Worm (Caenorhabditis elegans) whole organism, L4 larva: Measurements from ENCODE around the gene sra-31.

Experiments
- F10B5.3 ChIP-seq: sonication (generic microtip); optimal IDR thresholded peaks from 2 replicates; lab custom pipeline; 2016; ENCODE audit warnings: mild to moderate bottlenecking, missing genetic modification characterization, missing compliant biosample characterization
- F26F4.8 ChIP-seq: fragments of 200-800 bp; sonication (Bioruptor generic); conservative IDR thresholded peaks from 2 replicates; pipeline ENCODE4 v1.3.6; 2022; ENCODE audit warnings: missing genetic modification characterization, missing compliant biosample characterization
- F49E8.2 ChIP-seq: sonication (generic microtip); optimal IDR thresholded peaks from 2 replicates; lab custom pipeline; 2016; ENCODE audit warnings: missing compliant biosample characterization, mild to moderate bottlenecking, missing genetic modification characterization, borderline replicate concordance
- T20F7.1 ChIP-seq: fragments of 200-800 bp; sonication (Bioruptor generic); optimal IDR thresholded peaks from 2 replicates; lab custom pipeline; 2018; ENCODE audit warnings: mild to moderate bottlenecking, missing genetic modification characterization, missing compliant biosample characterization
- Y105C5A.15 ChIP-seq: fragments of 200-800 bp; sonication (Bioruptor generic); IDR thresholded peaks from 2 replicates; pipeline ENCODE4 v1.3.6; 2022; ENCODE audit warnings: missing genetic modification characterization, missing compliant biosample characterization
- Y48G9A.11 ChIP-seq: fragments of 200-800 bp; sonication (Bioruptor generic); IDR thresholded peaks from 2 replicates; pipeline ENCODE4 v1.3.6; 2022; ENCODE audit warnings: missing genetic modification reagents, missing genetic modification characterization, missing compliant biosample characterization
- Y75B8A.6 ChIP-seq: fragments of 200-800 bp; sonication (Bioruptor generic); IDR thresholded peaks from 2 replicates; pipeline ENCODE4 v1.3.6; 2022; ENCODE audit warnings: missing genetic modification reagents, missing genetic modification characterization, missing compliant biosample characterization
- ZK337.2 ChIP-seq: fragments of 200-800 bp; sonication (Bioruptor generic); IDR thresholded peaks from 2 replicates; pipeline ENCODE4 v1.3.6; 2022; ENCODE audit warnings: missing genetic modification reagents, missing genetic modification characterization, missing compliant biosample characterization
- aly-2 ChIP-seq: sonication (generic microtip); optimal IDR thresholded peaks from 2 replicates; lab custom pipeline; 2018; ENCODE audit warnings: missing biosample characterization, missing genetic modification characterization
- attf-4 ChIP-seq: sonication (generic microtip); optimal IDR thresholded peaks from 3 replicates; lab custom pipeline; 2017; ENCODE audit warnings: missing biosample characterization, missing genetic modification characterization
- ceh-62 ChIP-seq: sonication (generic microtip); optimal IDR thresholded peaks from 2 replicates; lab custom pipeline; 2017; ENCODE audit warnings: missing biosample characterization, missing genetic modification characterization
- ceh-82 ChIP-seq: sonication (generic microtip); optimal IDR thresholded peaks from 2 replicates; lab custom pipeline; 2017; ENCODE audit warnings: missing biosample characterization, missing genetic modification characterization
- cey-2 ChIP-seq: sonication (generic microtip); optimal IDR thresholded peaks from 3 replicates; lab custom pipeline; 2017; ENCODE audit warnings: missing genetic modification characterization, mild to moderate bottlenecking, missing compliant biosample characterization, antibody characterized with exemption, borderline replicate concordance; ENCODE audit not compliant: insufficient read depth
- daf-8 ChIP-seq: fragments of 200-800 bp; sonication (Bioruptor generic); IDR thresholded peaks from 2 replicates; pipeline ENCODE4 v1.3.6; 2022; ENCODE audit warnings: missing genetic modification characterization, missing compliant biosample characterization
- dmd-8 ChIP-seq: fragments of 200-800 bp; sonication (Bioruptor generic); IDR thresholded peaks from 2 replicates; pipeline ENCODE4 v1.3.6; 2022; ENCODE audit warnings: missing genetic modification characterization, missing compliant biosample characterization
- dmd-9 ChIP-seq: fragments of 200-800 bp; sonication (Bioruptor generic); IDR thresholded peaks from 2 replicates; pipeline ENCODE4 v1.3.6; 2022; ENCODE audit warnings: missing genetic modification reagents, missing genetic modification characterization, missing compliant biosample characterization
- dpl-1 ChIP-seq: fragments of 150-350 bp; optimal IDR thresholded peaks from 2 replicates; lab custom pipeline; 2014; ENCODE audit warnings: missing biosample characterization, missing genetic modification reagents, missing genetic modification characterization
- egl-27 ChIP-seq: sonication (generic microtip); optimal IDR thresholded peaks from 3 replicates; lab custom pipeline; 2017; ENCODE audit warnings: missing biosample characterization, missing genetic modification reagents, missing genetic modification characterization
- fos-1 ChIP-seq: fragments of 150-350 bp; optimal IDR thresholded peaks from 2 replicates; lab custom pipeline; 2014; ENCODE audit warnings: missing biosample characterization, missing genetic modification characterization
- gei-8 ChIP-seq: fragments of 200-800 bp; sonication (Bioruptor generic); optimal IDR thresholded peaks from 2 replicates; lab custom pipeline; 2018; ENCODE audit warnings: mild to moderate bottlenecking, missing genetic modification characterization, missing compliant biosample characterization
- hlh-11 ChIP-seq: fragments of 200-800 bp; sonication (Bioruptor generic); optimal IDR thresholded peaks from 2 replicates; lab custom pipeline; 2018; ENCODE audit warnings: mild to moderate bottlenecking, missing genetic modification characterization, missing compliant biosample characterization
- jun-1 ChIP-seq: fragments of 150-350 bp; optimal IDR thresholded peaks from 2 replicates; lab custom pipeline; 2014; ENCODE audit warnings: missing biosample characterization, missing genetic modification reagents, missing genetic modification characterization
- lin-13 ChIP-seq: fragments of 150-350 bp; optimal IDR thresholded peaks from 2 replicates; lab custom pipeline; 2014; ENCODE audit warnings: missing biosample characterization, missing genetic modification reagents, missing genetic modification characterization
- lir-3 ChIP-seq: sonication (generic microtip); optimal IDR thresholded peaks from 2 replicates; lab custom pipeline; 2016; ENCODE audit warnings: mild to moderate bottlenecking, missing genetic modification characterization, missing compliant biosample characterization
- madf-5 ChIP-seq, 2 experiments: fragments of 200-800 bp; sonication (Bioruptor generic); IDR thresholded peaks; 2 replicates each; pipeline ENCODE4 v1.3.6; 2022; ENCODE audit warnings: missing compliant biosample characterization in 2 of 2, missing genetic modification characterization in 2 of 2
- mdl-1 ChIP-seq, 2 experiments: fragments of 150-350 bp in 1 of 2; sonication (generic microtip) in 1 of 2; optimal IDR thresholded peaks; 2 replicates each; lab custom pipeline; 2014 to 2017; ENCODE audit warnings: missing biosample characterization in 2 of 2, missing genetic modification characterization in 2 of 2
- mdt-29 ChIP-seq: fragments of 200-800 bp; sonication (Bioruptor generic); IDR thresholded peaks from 2 replicates; pipeline ENCODE4 v1.3.6; 2022; ENCODE audit warnings: missing genetic modification reagents, missing genetic modification characterization, missing compliant biosample characterization
- mep-1 ChIP-seq: fragments of 150-350 bp; sonication (generic microtip); optimal IDR thresholded peaks from 3 replicates; lab custom pipeline; 2014; ENCODE audit warnings: missing biosample characterization, missing genetic modification characterization
- mxl-2 ChIP-seq: fragments of 200-800 bp; sonication (Bioruptor generic); conservative IDR thresholded peaks from 2 replicates; pipeline ENCODE4 v1.3.6; 2022; ENCODE audit warnings: missing genetic modification reagents, missing genetic modification characterization, missing compliant biosample characterization
- mxl-3 ChIP-seq: fragments of 200-800 bp; sonication (Bioruptor generic); optimal IDR thresholded peaks from 2 replicates; lab custom pipeline; 2018; ENCODE audit warnings: mild to moderate bottlenecking, missing genetic modification characterization, missing compliant biosample characterization
- nhr-102 ChIP-seq: sonication (generic microtip); optimal IDR thresholded peaks from 2 replicates; lab custom pipeline; 2016; ENCODE audit warnings: mild to moderate bottlenecking, missing genetic modification characterization, moderate library complexity, missing compliant biosample characterization
- nhr-11 ChIP-seq: fragments of 150-350 bp; optimal IDR thresholded peaks from 2 replicates; lab custom pipeline; 2014; ENCODE audit warnings: missing biosample characterization, missing genetic modification characterization
- nhr-111 ChIP-seq: fragments of 200-800 bp; sonication (Bioruptor generic); optimal IDR thresholded peaks from 2 replicates; lab custom pipeline; 2018; ENCODE audit warnings: mild to moderate bottlenecking, missing genetic modification characterization, missing compliant biosample characterization
- nhr-41 ChIP-seq: fragments of 200-800 bp; sonication (Bioruptor generic); IDR thresholded peaks from 2 replicates; pipeline ENCODE4 v1.3.6; 2022; ENCODE audit warnings: missing genetic modification reagents, missing genetic modification characterization, missing compliant biosample characterization
- nhr-48 ChIP-seq: sonication (generic microtip); optimal IDR thresholded peaks from 2 replicates; lab custom pipeline; 2016; ENCODE audit warnings: mild to moderate bottlenecking, missing genetic modification characterization, missing compliant biosample characterization
- nhr-6 ChIP-seq: fragments of 150-350 bp; optimal IDR thresholded peaks from 2 replicates; lab custom pipeline; 2014; ENCODE audit warnings: missing biosample characterization, missing genetic modification characterization
- php-3 ChIP-seq: fragments of 200-800 bp; sonication (Bioruptor generic); IDR thresholded peaks from 2 replicates; pipeline ENCODE4 v1.3.6; 2022; ENCODE audit warnings: missing genetic modification reagents, missing genetic modification characterization, missing compliant biosample characterization
- skn-1 ChIP-seq: fragments of 150-350 bp; optimal IDR thresholded peaks from 2 replicates; lab custom pipeline; 2014; ENCODE audit warnings: missing biosample characterization, missing genetic modification characterization
- snpc-1.2 ChIP-seq: fragments of 200-800 bp; sonication (Bioruptor generic); IDR thresholded peaks from 2 replicates; pipeline ENCODE4 v1.3.6; 2022; ENCODE audit warnings: missing genetic modification reagents, missing genetic modification characterization, missing compliant biosample characterization
- spr-1 ChIP-seq: sonication (generic microtip); optimal IDR thresholded peaks from 2 replicates; lab custom pipeline; 2016; ENCODE audit warnings: mild to moderate bottlenecking, missing genetic modification characterization, missing compliant biosample characterization
- tag-97 ChIP-seq: fragments of 200-800 bp; sonication (Bioruptor generic); IDR thresholded peaks from 2 replicates; pipeline ENCODE4 v1.3.6; 2022; ENCODE audit warnings: missing genetic modification characterization, missing compliant biosample characterization
- tra-1 ChIP-seq: fragments of 200-800 bp; sonication (Bioruptor generic); IDR thresholded peaks from 2 replicates; pipeline ENCODE4 v1.3.6; 2022; ENCODE audit warnings: missing genetic modification reagents, missing genetic modification characterization, missing compliant biosample characterization
- unc-130 ChIP-seq: sonication (generic microtip); optimal IDR thresholded peaks from 2 replicates; lab custom pipeline; 2016; ENCODE audit warnings: missing genetic modification reagents, missing genetic modification characterization, missing compliant biosample characterization
- unc-62 ChIP-seq, 3 experiments: fragments of 150-350 bp in 1 of 3; sonication (generic microtip); optimal IDR thresholded peaks in 2 of 3; peaks in 1 of 3; 1 replicate in 1 of 3; 2 replicates in 2 of 3; lab custom pipeline; 2014 to 2017; ENCODE audit warnings: missing biosample characterization in 3 of 3, missing genetic modification characterization in 3 of 3, missing genetic modification reagents in 3 of 3, missing genotype in 1 of 3
- vab-7 ChIP-seq: fragments of 200-800 bp; sonication (Bioruptor generic); IDR thresholded peaks from 2 replicates; pipeline ENCODE4 v1.3.6; 2022; ENCODE audit warnings: missing genetic modification reagents, missing genetic modification characterization, missing compliant biosample characterization
- zag-1 ChIP-seq: fragments of 150-350 bp; optimal IDR thresholded peaks from 2 replicates; lab custom pipeline; 2014; ENCODE audit warnings: missing biosample characterization, missing genetic modification characterization
- zfp-2 ChIP-seq: sonication (generic microtip); optimal IDR thresholded peaks from 2 replicates; lab custom pipeline; 2016; ENCODE audit warnings: mild to moderate bottlenecking, missing genetic modification characterization, missing compliant biosample characterization
- zfp-3 ChIP-seq: fragments of 200-800 bp; sonication (Bioruptor generic); conservative IDR thresholded peaks from 2 replicates; pipeline ENCODE4 v1.3.6; 2022; ENCODE audit warnings: missing genetic modification reagents, missing genetic modification characterization, missing compliant biosample characterization
- ztf-7 ChIP-seq: fragments of 150-350 bp; optimal IDR thresholded peaks from 2 replicates; lab custom pipeline; 2014; ENCODE audit warnings: missing biosample characterization, missing genetic modification characterization

The sra-31 gene

DNA sequence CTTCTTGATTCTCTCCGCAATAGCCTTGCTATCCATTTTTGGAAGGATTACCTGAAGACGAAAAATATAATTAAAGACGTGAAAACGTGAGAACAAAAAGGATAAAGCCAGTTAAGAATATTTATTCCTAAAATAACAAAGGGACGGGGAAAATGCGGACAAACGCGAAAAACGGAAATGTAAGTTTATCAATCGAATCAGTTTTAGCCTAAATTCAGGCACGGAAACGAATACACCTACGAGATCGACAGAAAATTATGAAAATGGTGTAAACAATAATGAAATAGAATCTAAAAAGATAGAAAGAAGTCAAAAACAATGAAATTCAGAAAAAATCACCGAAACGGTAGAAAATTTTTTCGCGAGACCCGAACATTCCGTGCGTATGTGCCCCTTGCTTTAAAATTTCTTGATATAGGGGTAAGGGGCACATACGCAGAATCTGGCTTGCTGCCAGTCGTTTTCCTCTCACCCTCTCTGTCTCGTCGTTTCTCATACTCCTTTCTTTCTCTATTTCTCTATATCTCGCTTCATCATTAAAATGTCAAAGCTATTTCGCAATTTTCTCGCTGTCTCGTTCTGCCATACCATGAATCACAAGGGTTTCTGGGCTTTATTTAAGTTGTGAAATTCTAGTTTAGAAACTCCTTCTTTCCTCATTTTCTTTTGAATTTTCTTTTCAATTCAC is 10.5 kb upstream of the sra-31 start, which contains the start of gene icd-1 (continued):
- TF ChIP-seq nhr-102 (tag; lab: Kevin White, UChicago) = peak; percentile 93
- peak; percentile 62; the same call in 1 of the 2 replicates for TF ChIP-seq nhr-41 (GFP tag; lab: Robert Waterston, UW)
- no peak for TF ChIP-seq madf-5 (GFP tag; IDR thresholded peaks at IDR 0.05; lab: Robert Waterston, UW)
- TF ChIP-seq dmd-8 (GFP tag; lab: Robert Waterston, UW) = peak; percentile 55; the same call in 1 of the 2 replicates
- TF ChIP-seq mdt-29 (GFP tag; lab: Robert Waterston, UW) = peak; percentile 88
- no peak for TF ChIP-seq attf-4 (tag; lab: Kevin White, UChicago)
- peak; percentile 7 for TF ChIP-seq lir-3 (tag; lab: Kevin White, UChicago)
- TF ChIP-seq daf-8 (GFP tag; lab: Robert Waterston, UW) = no peak
- no peak for TF ChIP-seq dmd-9 (GFP tag; lab: Robert Waterston, UW)
- TF ChIP-seq ztf-7 (tag; lab: Kevin White, UChicago) = peak; percentile 78
- peak; percentile 92 for TF ChIP-seq nhr-48 (tag; lab: Kevin White, UChicago)
- TF ChIP-seq nhr-11 (tag; lab: Kevin White, UChicago) = peak; percentile 95
- no peak for TF ChIP-seq skn-1 (tag; lab: Kevin White, UChicago)
- TF ChIP-seq cey-2 (tag; lab: Kevin White, UChicago) = no peak
- peak; percentile 63; the same call in 1 of the 2 replicates for TF ChIP-seq zfp-3 (GFP tag; lab: Robert Waterston, UW)
- no peak for TF ChIP-seq ceh-62 (tag; lab: Kevin White, UChicago)
- TF ChIP-seq tag-97 (GFP tag; lab: Robert Waterston, UW) = 0 out of 2 replicates have a peak, but pooled peaks have one; percentile 37
- peak; percentile 64 for TF ChIP-seq snpc-1.2
- no peak; the same call in 1 of the 2 replicates for TF ChIP-seq Y105C5A.15 (GFP tag; lab: Robert Waterston, UW)
- peak; percentile 79 for TF ChIP-seq jun-1 (tag; lab: Kevin White, UChicago)
- TF ChIP-seq zfp-2 (tag; lab: Kevin White, UChicago) = peak; percentile 74
- TF ChIP-seq T20F7.1 (GFP tag; lab: Kevin White, UChicago) = peak; percentile 90
- TF ChIP-seq unc-62 (GFP tag; optimal IDR thresholded peaks at IDR 0.05 in 1 of 2; lab: Kevin White, UChicago) = peak in 1 of 2 experiments; percentile 98
- TF ChIP-seq unc-62 (tag; optimal IDR thresholded peaks at IDR 0.05; lab: Kevin White, UChicago) = no peak
- peak; percentile 72 for TF ChIP-seq mxl-3 (GFP tag; lab: Kevin White, UChicago)
- TF ChIP-seq ZK337.2 (GFP tag; lab: Robert Waterston, UW) = no peak
- TF ChIP-seq F26F4.8 (GFP tag; lab: Robert Waterston, UW) = no peak
- peak; percentile 57 for TF ChIP-seq nhr-6 (tag; lab: Kevin White, UChicago)
- TF ChIP-seq spr-1 (tag; lab: Kevin White, UChicago) = peak; percentile 81
- TF ChIP-seq F10B5.3 (tag; lab: Kevin White, UChicago) = peak; percentile 69
- TF ChIP-seq vab-7 (GFP tag; lab: Robert Waterston, UW) = peak; percentile 44; the same call in 1 of the 2 replicates
- peak; percentile 92 for TF ChIP-seq lin-13 (GFP tag; lab: Kevin White, UChicago)
- TF ChIP-seq mdl-1 (tag; optimal IDR thresholded peaks at IDR 0.05; lab: Kevin White, UChicago) = peak; percentile 56 to 77
- no peak for TF ChIP-seq egl-27 (tag; lab: Kevin White, UChicago)
- TF ChIP-seq mxl-2 (GFP tag; lab: Robert Waterston, UW) = no peak
- TF ChIP-seq ceh-82 (tag; lab: Kevin White, UChicago) = no peak
- TF ChIP-seq zag-1 (tag; lab: Kevin White, UChicago) = peak; percentile 65
- peak; percentile 73 for TF ChIP-seq Y48G9A.11
- TF ChIP-seq hlh-11 (tag; lab: Kevin White, UChicago) = peak; percentile 97
- TF ChIP-seq mep-1 = peak; percentile 97
- TF ChIP-seq nhr-111 (GFP tag; lab: Kevin White, UChicago) = no peak
- peak; percentile 83 for TF ChIP-seq dpl-1 (GFP tag; lab: Kevin White, UChicago)
- TF ChIP-seq Y75B8A.6 (GFP tag; lab: Robert Waterston, UW) = 0 out of 2 replicates have a peak, but pooled peaks have one; percentile 11
- TF ChIP-seq unc-130 (GFP tag; lab: Kevin White, UChicago) = peak; percentile 89
- peak; percentile 6 for TF ChIP-seq aly-2
- peak; percentile 78 for TF ChIP-seq fos-1 (tag; lab: Kevin White, UChicago)
- TF ChIP-seq php-3 (GFP tag; lab: Robert Waterston, UW) = peak; percentile 93
- peak; percentile 81 for TF ChIP-seq tra-1 (GFP tag; lab: Robert Waterston, UW)
- TF ChIP-seq gei-8 (GFP tag; lab: Kevin White, UChicago) = peak; percentile 59
- TF ChIP-seq F49E8.2 = peak; percentile 84
